Fruit fly (Drosophila melanogaster) whole organism, larva: ENCODE measurements around the gene Phlpp.

Experiments
- noc ChIP-seq: fragments of 200-800 bp; sonication (Bioruptor generic); optimal IDR thresholded peaks from 3 replicates; lab custom pipeline; 2019; ENCODE audit warnings: missing biosample characterization, mild to moderate bottlenecking, missing genetic modification characterization, moderate library complexity

Gene Phlpp

dm6 chr2L:19058916-19059315 lies at the start of gene Phlpp:
Gene Phlpp (plus strand): TSS chr2L:19059129.
- TF ChIP-seq noc, result no peak

dm6 chr2L:19009130-19009529 lies 49.8 kb upstream of the Phlpp start, which contains the start of gene RpL30:
Gene RpL30 (minus strand): TSS chr2L:19009306.
- TF ChIP-seq noc, result peak; percentile 82

- no peak for TF ChIP-seq noc
Measured at dm6 chr2L:19010037-19010436, 48.9 kb upstream of the Phlpp start.

dm6 chr2L:19010566-19010965 lies 48.4 kb upstream of the Phlpp start, which contains the start of gene robl37BC:
Gene robl37BC (plus strand): TSS chr2L:19010866.
- no peak for TF ChIP-seq noc

- peak; percentile 54 for TF ChIP-seq noc
Measured at dm6 chr2L:19011895-19012645, 46.9 kb upstream of the Phlpp start.

dm6 chr2L:19012776-19013328 lies 46.1 kb upstream of the Phlpp start:
- no peak for TF ChIP-seq noc

dm6 chr2L:19014032-19014880 lies 44.7 kb upstream of the Phlpp start:
- TF ChIP-seq noc, result peak; percentile 23

dm6 chr2L:19014881-19015366 lies 44.0 kb upstream of the Phlpp start:
- no peak for TF ChIP-seq noc

dm6 chr2L:19015628-19016027 lies 43.3 kb upstream of the Phlpp start:
- no peak for TF ChIP-seq noc

- TF ChIP-seq noc, result no peak
Measured at dm6 chr2L:19017060-19017459, 41.9 kb upstream of the Phlpp start.

dm6 chr2L:19018266-19018665 lies 40.7 kb upstream of the Phlpp start:
- TF ChIP-seq noc, result no peak

dm6 chr2L:19019160-19019592 lies 39.8 kb upstream of the Phlpp start:
- TF ChIP-seq noc, result no peak

dm6 chr2L:19019640-19020039 lies 39.3 kb upstream of the Phlpp start:
- no peak for TF ChIP-seq noc

dm6 chr2L:19021278-19022220 lies 37.4 kb upstream of the Phlpp start:
- peak; percentile 51 for TF ChIP-seq noc

dm6 chr2L:19022221-19022516 lies 36.8 kb upstream of the Phlpp start, which contains the start of gene CG15172:
Gene CG15172 (plus strand): TSS chr2L:19022417.
- TF ChIP-seq noc, result no peak
